Fruit fly (Drosophila melanogaster) whole organism, embryonic: ENCODE results near the gene Idi.

Experiments used
- Antp ChIP-seq: fragments of 200-800 bp; sonication (Bioruptor generic); optimal IDR thresholded peaks from 3 replicates; lab custom pipeline; 2016; ENCODE audit warnings: missing biosample characterization, missing genetic modification characterization
- Atf6 ChIP-seq: fragments of 200-800 bp; sonication (Bioruptor generic); IDR thresholded peaks from 2 replicates; pipeline ENCODE4 v1.3.6; 2022; ENCODE audit warnings: missing biosample characterization, missing genetic modification characterization
- Bgb ChIP-seq: fragments of 200-800 bp; sonication (Bioruptor generic); IDR thresholded peaks from 2 replicates; pipeline ENCODE4 v1.3.6; 2022; ENCODE audit warnings: missing biosample characterization, missing genetic modification characterization; ENCODE audit not compliant: partially characterized antibody
- CG10274 ChIP-seq: fragments of 200-800 bp; sonication (Bioruptor generic); optimal IDR thresholded peaks from 3 replicates; lab custom pipeline; 2017; ENCODE audit warnings: missing biosample characterization, mild to moderate bottlenecking, missing genetic modification characterization
- CG10431 ChIP-seq: fragments of 200-800 bp; sonication (Bioruptor generic); optimal IDR thresholded peaks from 3 replicates; lab custom pipeline; 2018; ENCODE audit warnings: missing biosample characterization, mild to moderate bottlenecking, missing genetic modification characterization
- CG12219 ChIP-seq: fragments of 200-800 bp; sonication (Bioruptor generic); optimal IDR thresholded peaks from 3 replicates; lab custom pipeline; 2018; ENCODE audit warnings: missing biosample characterization, mild to moderate bottlenecking, missing genetic modification characterization
- CG12769 ChIP-seq: fragments of 200-800 bp; sonication (Bioruptor generic); optimal IDR thresholded peaks from 2 replicates; lab custom pipeline; 2019; ENCODE audit warnings: missing biosample characterization, mild to moderate bottlenecking, missing genetic modification characterization, moderate library complexity
- CG13296 ChIP-seq: fragments of 200-800 bp; sonication (Bioruptor generic); optimal IDR thresholded peaks from 3 replicates; lab custom pipeline; 2018; ENCODE audit warnings: missing biosample characterization, mild to moderate bottlenecking, missing genetic modification characterization
- CG14441 ChIP-seq: fragments of 200-800 bp; sonication (Bioruptor generic); IDR thresholded peaks from 2 replicates; pipeline ENCODE4 v1.3.6; 2022; ENCODE audit warnings: missing biosample characterization, missing genetic modification characterization
- CG15479 ChIP-seq: fragments of 200-800 bp; sonication (Bioruptor generic); optimal IDR thresholded peaks from 3 replicates; lab custom pipeline; 2019; ENCODE audit warnings: missing biosample characterization, mild to moderate bottlenecking, missing genetic modification characterization, moderate library complexity
- CG1602 ChIP-seq: fragments of 200-800 bp; sonication (Bioruptor generic); optimal IDR thresholded peaks from 3 replicates; lab custom pipeline; 2016; ENCODE audit warnings: missing biosample characterization, missing genetic modification characterization
- CG17802 ChIP-seq: fragments of 200-800 bp; sonication (Bioruptor generic); optimal IDR thresholded peaks from 2 replicates; lab custom pipeline; 2018; ENCODE audit warnings: missing biosample characterization, mild to moderate bottlenecking, missing genetic modification characterization, moderate library complexity
- CG2116 ChIP-seq: fragments of 200-800 bp; sonication (Bioruptor generic); optimal IDR thresholded peaks from 3 replicates; lab custom pipeline; 2018; ENCODE audit warnings: missing biosample characterization, mild to moderate bottlenecking, missing genetic modification characterization
- CG2129 ChIP-seq: fragments of 200-800 bp; sonication (Bioruptor generic); IDR thresholded peaks from 2 replicates; pipeline ENCODE4 v1.3.6; 2022; ENCODE audit warnings: missing biosample characterization, missing genetic modification characterization; ENCODE audit not compliant: partially characterized antibody
- CG30020 ChIP-seq: fragments of 200-800 bp; optimal IDR thresholded peaks from 2 replicates; lab custom pipeline; 2019; ENCODE audit warnings: missing biosample characterization, mild to moderate bottlenecking, missing genetic modification characterization, moderate library complexity
- CG6175 ChIP-seq: fragments of 200-800 bp; sonication (Bioruptor generic); IDR thresholded peaks from 3 replicates; pipeline ENCODE4 v1.3.6; 2022; ENCODE audit warnings: missing biosample characterization, missing genetic modification characterization
- CG6791 ChIP-seq: fragments of 200-800 bp; sonication (Bioruptor generic); IDR thresholded peaks from 3 replicates; pipeline ENCODE4 v1.3.6; 2022; ENCODE audit warnings: missing biosample characterization, missing genetic modification characterization; ENCODE audit not compliant: partially characterized antibody
- CG6854 ChIP-seq: fragments of 200-800 bp; sonication (Bioruptor generic); optimal IDR thresholded peaks from 3 replicates; lab custom pipeline; 2017; ENCODE audit warnings: missing biosample characterization, mild to moderate bottlenecking, missing genetic modification characterization
- CG8924 ChIP-seq: fragments of 200-800 bp; optimal IDR thresholded peaks from 3 replicates; lab custom pipeline; 2019; ENCODE audit warnings: missing biosample characterization, mild to moderate bottlenecking, missing genetic modification characterization, moderate library complexity
- CTCF ChIP-seq: fragments of 200-800 bp; sonication (Bioruptor generic); optimal IDR thresholded peaks from 2 replicates; lab custom pipeline; 2017; ENCODE audit warnings: missing biosample characterization, mild to moderate bottlenecking, missing genetic modification characterization, moderate library complexity
- CkIIα-i1 ChIP-seq: fragments of 200-800 bp; sonication (Bioruptor generic); IDR thresholded peaks from 2 replicates; pipeline ENCODE4 v1.3.6; 2022; ENCODE audit warnings: missing biosample characterization, missing genetic modification characterization
- CrebB ChIP-seq: fragments of 200-800 bp; sonication (Bioruptor generic); optimal IDR thresholded peaks from 3 replicates; lab custom pipeline; 2018; ENCODE audit warnings: missing biosample characterization, mild to moderate bottlenecking, missing genetic modification characterization
- Dbx ChIP-seq: fragments of 200-800 bp; sonication (Bioruptor generic); IDR thresholded peaks from 3 replicates; pipeline ENCODE4 v1.3.6; 2022; ENCODE audit warnings: missing biosample characterization, missing genetic modification characterization
- Dll ChIP-seq: fragments of 200-800 bp; sonication (Bioruptor generic); IDR thresholded peaks from 4 replicates; pipeline ENCODE4 v1.3.6; 2022; ENCODE audit warnings: missing biosample characterization, missing genetic modification characterization; ENCODE audit not compliant: partially characterized antibody
- Fer2 ChIP-seq: fragments of 200-800 bp; sonication (Bioruptor generic); optimal IDR thresholded peaks from 2 replicates; lab custom pipeline; 2018; ENCODE audit warnings: missing biosample characterization, mild to moderate bottlenecking, missing genetic modification characterization, moderate library complexity
- Hr51 ChIP-seq, 2 experiments: fragments of 200-800 bp; sonication (Bioruptor generic); optimal IDR thresholded peaks; 2 replicates in 1 of 2; 3 replicates in 1 of 2; lab custom pipeline; 2016 to 2018; ENCODE audit warnings: missing biosample characterization in 2 of 2, missing genetic modification characterization in 2 of 2, mild to moderate bottlenecking in 1 of 2, moderate library complexity in 1 of 2
- Nf-YA ChIP-seq: fragments of 200-800 bp; sonication (Bioruptor generic); IDR thresholded peaks from 2 replicates; pipeline ENCODE4 v1.3.6; 2022; ENCODE audit warnings: missing biosample characterization, missing genetic modification characterization
- btn ChIP-seq: fragments of 200-800 bp; sonication (Bioruptor generic); optimal IDR thresholded peaks from 2 replicates; lab custom pipeline; 2016; ENCODE audit warnings: missing biosample characterization, missing genetic modification characterization
- crol ChIP-seq: fragments of 200-800 bp; sonication (Bioruptor generic); IDR thresholded peaks from 2 replicates; pipeline ENCODE4 v1.3.6; 2022; ENCODE audit warnings: missing biosample characterization, missing genetic modification characterization
- hb ChIP-seq: fragments of 200-800 bp; sonication (Bioruptor generic); IDR thresholded peaks from 3 replicates; pipeline ENCODE4 v1.3.6; 2022; ENCODE audit warnings: missing biosample characterization, missing genetic modification characterization; ENCODE audit not compliant: partially characterized antibody
- hkb ChIP-seq, 2 experiments: fragments of 200-800 bp in 1 of 2; fragments of >200 bp in 1 of 2; sonication (Bioruptor generic) in 1 of 2; IDR thresholded peaks in 1 of 2; optimal IDR thresholded peaks in 1 of 2; 2 replicates each; pipeline versions ENCODE4 v1.3.6 to Lab custom; 2017 to 2022; ENCODE audit warnings: missing biosample characterization in 1 of 2, missing genetic modification characterization in 1 of 2
- insv ChIP-seq, 2 experiments: fragments of 200-800 bp; sonication (Bioruptor generic); optimal IDR thresholded peaks; 3 replicates each; lab custom pipeline; 2016 to 2018; ENCODE audit warnings: missing biosample characterization in 2 of 2, missing genetic modification characterization in 2 of 2
- kay ChIP-seq: fragments of 200-800 bp; sonication (Bioruptor generic); optimal IDR thresholded peaks from 2 replicates; lab custom pipeline; 2016; ENCODE audit warnings: missing biosample characterization, missing genetic modification characterization
- knrl ChIP-seq: fragments of 200-800 bp; sonication (Bioruptor generic); IDR thresholded peaks from 3 replicates; pipeline ENCODE4 v1.3.6; 2022; ENCODE audit warnings: missing biosample characterization, missing genetic modification characterization; ENCODE audit not compliant: partially characterized antibody
- lilli ChIP-seq: fragments of 200-800 bp; sonication (Bioruptor generic); optimal IDR thresholded peaks from 3 replicates; lab custom pipeline; 2016; ENCODE audit warnings: missing biosample characterization, missing genetic modification characterization
- maf-S ChIP-seq: fragments of 200-800 bp; sonication (Bioruptor generic); optimal IDR thresholded peaks from 2 replicates; lab custom pipeline; 2016; ENCODE audit warnings: missing biosample characterization, missing genetic modification characterization
- nau ChIP-seq: fragments of 200-800 bp; sonication (Bioruptor generic); optimal IDR thresholded peaks from 3 replicates; lab custom pipeline; 2017; ENCODE audit warnings: missing biosample characterization, mild to moderate bottlenecking, missing genetic modification characterization, missing genetic modification reagents
- oc ChIP-seq: fragments of 200-800 bp; sonication (Bioruptor generic); optimal IDR thresholded peaks from 2 replicates; lab custom pipeline; 2018; ENCODE audit warnings: missing biosample characterization, mild to moderate bottlenecking, missing genetic modification characterization, moderate library complexity
- otp ChIP-seq: fragments of 200-800 bp; sonication (Bioruptor generic); IDR thresholded peaks from 3 replicates; pipeline ENCODE4, ENCODE4 v1.3.6; 2022; ENCODE audit warnings: missing biosample characterization, missing genetic modification characterization
- pho ChIP-seq: fragments of 200-800 bp; sonication (Bioruptor generic); optimal IDR thresholded peaks from 2 replicates; lab custom pipeline; 2016; ENCODE audit warnings: missing biosample characterization, missing genetic modification characterization
- phol ChIP-seq: fragments of 200-800 bp; sonication (Bioruptor generic); optimal IDR thresholded peaks from 3 replicates; lab custom pipeline; 2018; ENCODE audit warnings: missing biosample characterization, mild to moderate bottlenecking, missing genetic modification characterization, moderate library complexity
- pnt ChIP-seq: fragments of 200-800 bp; sonication (Bioruptor generic); optimal IDR thresholded peaks from 3 replicates; lab custom pipeline; 2016; ENCODE audit warnings: missing biosample characterization, missing genetic modification characterization
- ro ChIP-seq: fragments of 200-800 bp; sonication (Bioruptor generic); IDR thresholded peaks from 2 replicates; pipeline ENCODE4 v1.3.6; 2022; ENCODE audit warnings: missing biosample characterization, missing genetic modification characterization
- sc ChIP-seq, 3 experiments: fragments of >200 bp in 2 of 3; fragments of 200-800 bp in 1 of 3; sonication (Bioruptor generic) in 1 of 3; optimal IDR thresholded peaks; 2 replicates in 2 of 3; 3 replicates in 1 of 3; lab custom pipeline; 2017; ENCODE audit warnings: mild to moderate bottlenecking in 1 of 3, missing biosample characterization in 1 of 3, missing genetic modification characterization in 1 of 3, missing genetic modification reagents in 1 of 3
- seq ChIP-seq: fragments of 200-800 bp; sonication (Bioruptor generic); IDR thresholded peaks from 2 replicates; pipeline ENCODE4 v1.3.6; 2022; ENCODE audit warnings: missing biosample characterization, missing genetic modification characterization
- stwl ChIP-seq: fragments of 200-800 bp; sonication (Bioruptor generic); optimal IDR thresholded peaks from 3 replicates; lab custom pipeline; 2018; ENCODE audit warnings: missing biosample characterization, mild to moderate bottlenecking, missing genetic modification characterization, moderate library complexity
- tgo ChIP-seq: fragments of 200-800 bp; sonication (Bioruptor generic); IDR thresholded peaks from 3 replicates; pipeline ENCODE4 v1.3.6; 2022; ENCODE audit warnings: missing biosample characterization, missing genetic modification characterization
- unpg ChIP-seq: fragments of 200-800 bp; sonication (Bioruptor generic); optimal IDR thresholded peaks from 3 replicates; lab custom pipeline; 2018; ENCODE audit warnings: missing biosample characterization, mild to moderate bottlenecking, missing genetic modification characterization, moderate library complexity
- zf30C ChIP-seq: fragments of 200-800 bp; sonication (Bioruptor generic); optimal IDR thresholded peaks from 3 replicates; lab custom pipeline; 2018; ENCODE audit warnings: missing biosample characterization, mild to moderate bottlenecking, missing genetic modification characterization

The Idi gene

dm6 chr3R:21273427-21274038 lies 3.6 kb downstream of the Idi start, which contains the start of gene CG3308 (continued):
- TF ChIP-seq hb (GFP tag; lab: Robert Waterston, UW): peak; percentile 68
- TF ChIP-seq sc (optimal IDR thresholded peaks at IDR 0.05; lab: Kevin White, UChicago): no peak
- TF ChIP-seq sc (GFP tag; optimal IDR thresholded peaks at IDR 0.05; lab: Kevin White, UChicago): no peak
- no peak for TF ChIP-seq pnt (GFP tag; lab: Kevin White, UChicago)
- TF ChIP-seq zf30C (GFP tag; lab: Kevin White, UChicago): no peak
- TF ChIP-seq CG13296: peak; percentile 57
- no peak for TF ChIP-seq Nf-YA (GFP tag; lab: Robert Waterston, UW)
- peak; percentile 36 for TF ChIP-seq kay (GFP tag; lab: Kevin White, UChicago)
- no peak for TF ChIP-seq CG30020 (tag; lab: Kevin White, UChicago)
- no peak for TF ChIP-seq nau (GFP tag; lab: Kevin White, UChicago)
- peak; percentile 15 for TF ChIP-seq CG12769
- no peak for TF ChIP-seq oc (tag; lab: Kevin White, UChicago)
- TF ChIP-seq Dll (GFP tag; lab: Robert Waterston, UW): peak; percentile 81
- peak; percentile 65 for TF ChIP-seq CG2129 (GFP tag; lab: Robert Waterston, UW)
- peak in 1 of 2 experiments; percentile 10 for TF ChIP-seq Hr51 (GFP tag; optimal IDR thresholded peaks at IDR 0.05; lab: Kevin White, UChicago)
- peak; percentile 82 for TF ChIP-seq CG6791 (GFP tag; lab: Robert Waterston, UW)
- peak; percentile 60; the same call in 2 of the 3 replicates for TF ChIP-seq Dbx
- TF ChIP-seq ro (GFP tag; lab: Robert Waterston, UW): no peak
- no peak for TF ChIP-seq pho (GFP tag; lab: Kevin White, UChicago)
- peak; percentile 88 for TF ChIP-seq stwl (tag; lab: Kevin White, UChicago)
- TF ChIP-seq Atf6 (GFP tag; lab: Robert Waterston, UW): no peak
- no peak for TF ChIP-seq seq
- TF ChIP-seq Antp (GFP tag; lab: Kevin White, UChicago): no peak
- peak; percentile 19 for TF ChIP-seq maf-S
- no peak for TF ChIP-seq CG6854 (GFP tag; lab: Kevin White, UChicago)
- TF ChIP-seq CG1602 (GFP tag; lab: Kevin White, UChicago): peak; percentile 25
- TF ChIP-seq CG14441 (GFP tag; lab: Robert Waterston, UW): no peak
- no peak for TF ChIP-seq otp (GFP tag; lab: Robert Waterston, UW)
- no peak for TF ChIP-seq CG10274 (GFP tag; lab: Kevin White, UChicago)
- peak; percentile 82 for TF ChIP-seq knrl (GFP tag; lab: Robert Waterston, UW)
- TF ChIP-seq btn (GFP tag; lab: Kevin White, UChicago): no peak
- TF ChIP-seq CG15479: no peak
- no peak for TF ChIP-seq hkb (optimal IDR thresholded peaks at IDR 0.05; lab: Kevin White, UChicago)
- peak; percentile 27; the same call in 1 of the 2 replicates for TF ChIP-seq hkb (GFP tag; IDR thresholded peaks at IDR 0.05; lab: Robert Waterston, UW)
- peak; percentile 92 for TF ChIP-seq Bgb (GFP tag; lab: Robert Waterston, UW)
- no peak for TF ChIP-seq CG6175 (GFP tag; lab: Robert Waterston, UW)
- TF ChIP-seq CkIIα-i1 (GFP tag; lab: Robert Waterston, UW): no peak
- TF ChIP-seq CG8924 (tag; lab: Kevin White, UChicago): no peak
- TF ChIP-seq CG12219 (GFP tag; lab: Kevin White, UChicago): no peak
- TF ChIP-seq CG2116 (GFP tag; lab: Kevin White, UChicago): peak; percentile 80
- no peak for TF ChIP-seq crol
- TF ChIP-seq insv (GFP tag; optimal IDR thresholded peaks at IDR 0.05; lab: Kevin White, UChicago): peak in 1 of 2 experiments; percentile 26
- peak; percentile 7 for TF ChIP-seq CrebB (tag; lab: Kevin White, UChicago)
- TF ChIP-seq CG17802 (tag; lab: Kevin White, UChicago): no peak
- no peak for TF ChIP-seq CG10431 (GFP tag; lab: Kevin White, UChicago)
- peak; percentile 4 for TF ChIP-seq CTCF (GFP tag; lab: Kevin White, UChicago)
- no peak for TF ChIP-seq tgo (GFP tag; lab: Robert Waterston, UW)
- TF ChIP-seq phol (tag; lab: Kevin White, UChicago): peak; percentile 45
- peak; percentile 12 for TF ChIP-seq unpg (GFP tag; lab: Kevin White, UChicago)
- peak; percentile 56 for TF ChIP-seq lilli (GFP tag; lab: Kevin White, UChicago)
- TF ChIP-seq Fer2 (tag; lab: Kevin White, UChicago): no peak
